Worm (Caenorhabditis elegans) whole organism, L2 larva: Measurements from ENCODE around the gene K07E1.1.

Source experiments
- F13H6.1 ChIP-seq: sonication (generic microtip); optimal IDR thresholded peaks from 2 replicates; lab custom pipeline; 2016; ENCODE audit warnings: missing genetic modification characterization, missing compliant biosample characterization
- ZK546.5 ChIP-seq: sonication (generic microtip); optimal IDR thresholded peaks from 2 replicates; lab custom pipeline; 2017; ENCODE audit warnings: missing biosample characterization, missing genetic modification characterization
- aly-2 ChIP-seq: fragments of 150-350 bp; optimal IDR thresholded peaks from 2 replicates; lab custom pipeline; 2014; ENCODE audit warnings: missing biosample characterization, missing genetic modification characterization
- blmp-1 ChIP-seq: sonication (generic microtip); optimal IDR thresholded peaks from 2 replicates; lab custom pipeline; 2017; ENCODE audit warnings: missing genetic modification characterization, mild to moderate bottlenecking, missing compliant biosample characterization, antibody characterized with exemption, moderate library complexity; ENCODE audit not compliant: insufficient read depth
- ceh-82 ChIP-seq: fragments of 150-350 bp; optimal IDR thresholded peaks from 2 replicates; lab custom pipeline; 2014; ENCODE audit warnings: missing biosample characterization, missing genetic modification characterization
- crh-2 ChIP-seq: sonication (generic microtip); optimal IDR thresholded peaks from 2 replicates; lab custom pipeline; 2017; ENCODE audit warnings: missing biosample characterization, missing genetic modification characterization
- dmd-4 ChIP-seq: sonication (generic microtip); optimal IDR thresholded peaks from 2 replicates; lab custom pipeline; 2017; ENCODE audit warnings: missing biosample characterization, missing genetic modification characterization
- egl-27 ChIP-seq: sonication (generic microtip); optimal IDR thresholded peaks from 3 replicates; lab custom pipeline; 2017; ENCODE audit warnings: missing biosample characterization, missing genetic modification reagents, missing genetic modification characterization
- elt-1 ChIP-seq: fragments of 150-350 bp; optimal IDR thresholded peaks from 2 replicates; lab custom pipeline; 2014; ENCODE audit warnings: missing biosample characterization, missing genetic modification characterization
- lin-11 ChIP-seq: fragments of 150-350 bp; sonication (generic microtip); optimal IDR thresholded peaks from 2 replicates; lab custom pipeline; 2014; ENCODE audit warnings: missing biosample characterization, missing genetic modification characterization, inconsistent platforms, mixed read lengths
- lin-13 ChIP-seq: fragments of 150-350 bp; optimal IDR thresholded peaks from 2 replicates; lab custom pipeline; 2014; ENCODE audit warnings: missing biosample characterization, missing genetic modification reagents, missing genetic modification characterization
- lin-39 ChIP-seq: fragments of 150-350 bp; optimal IDR thresholded peaks from 2 replicates; lab custom pipeline; 2014; ENCODE audit warnings: missing biosample characterization, missing genetic modification reagents, missing genetic modification characterization
- lsy-2 ChIP-seq, 2 experiments: fragments of 150-350 bp in 1 of 2; sonication (generic microtip) in 1 of 2; optimal IDR thresholded peaks; 2 replicates each; lab custom pipeline; 2014 to 2017; ENCODE audit warnings: missing biosample characterization in 2 of 2, missing genetic modification characterization in 2 of 2
- mab-5 ChIP-seq: fragments of 150-350 bp; optimal IDR thresholded peaks from 2 replicates; lab custom pipeline; 2014; ENCODE audit warnings: missing biosample characterization, missing genetic modification characterization
- mdl-1 ChIP-seq, 2 experiments: fragments of 150-350 bp in 1 of 2; sonication (generic microtip) in 1 of 2; optimal IDR thresholded peaks; 2 replicates each; lab custom pipeline; 2017; ENCODE audit warnings: missing biosample characterization in 2 of 2, missing genetic modification characterization in 2 of 2
- nhr-11 ChIP-seq: fragments of 150-350 bp; optimal IDR thresholded peaks from 2 replicates; lab custom pipeline; 2014; ENCODE audit warnings: missing biosample characterization, missing genetic modification characterization
- nhr-12 ChIP-seq: fragments of 150-350 bp; optimal IDR thresholded peaks from 2 replicates; lab custom pipeline; 2014; ENCODE audit warnings: missing biosample characterization, missing genetic modification characterization
- nhr-129 ChIP-seq: fragments of 150-350 bp; optimal IDR thresholded peaks from 2 replicates; lab custom pipeline; 2014; ENCODE audit warnings: missing biosample characterization, missing genetic modification characterization
- nhr-21 ChIP-seq: fragments of 150-350 bp; optimal IDR thresholded peaks from 2 replicates; lab custom pipeline; 2014; ENCODE audit warnings: missing biosample characterization, missing genetic modification characterization
- nhr-23 ChIP-seq: fragments of 150-350 bp; optimal IDR thresholded peaks from 2 replicates; lab custom pipeline; 2014; ENCODE audit warnings: missing biosample characterization, missing genetic modification reagents, missing genetic modification characterization
- nhr-237 ChIP-seq: fragments of 150-350 bp; optimal IDR thresholded peaks from 2 replicates; lab custom pipeline; 2014; ENCODE audit warnings: missing biosample characterization, missing genetic modification characterization
- nhr-25 ChIP-seq: fragments of 150-350 bp; sonication (generic microtip); optimal IDR thresholded peaks from 3 replicates; lab custom pipeline; 2014; ENCODE audit warnings: missing biosample characterization, missing genetic modification characterization
- peb-1 ChIP-seq: fragments of 150-350 bp; optimal IDR thresholded peaks from 2 replicates; lab custom pipeline; 2014; ENCODE audit warnings: missing biosample characterization, missing genetic modification characterization
- sem-4 ChIP-seq: fragments of 150-350 bp; optimal IDR thresholded peaks from 2 replicates; lab custom pipeline; 2014; ENCODE audit warnings: missing biosample characterization, missing genetic modification reagents, missing genetic modification characterization
- skn-1 ChIP-seq: sonication (generic microtip); optimal IDR thresholded peaks from 2 replicates; lab custom pipeline; 2017; ENCODE audit warnings: missing biosample characterization, missing genetic modification characterization
- sma-3 ChIP-seq: sonication (generic microtip); optimal IDR thresholded peaks from 2 replicates; lab custom pipeline; 2016; ENCODE audit warnings: missing genetic modification reagents, missing genetic modification characterization, missing compliant biosample characterization
- sma-9 ChIP-seq, 2 experiments: fragments of 150-350 bp in 1 of 2; sonication (generic microtip) in 1 of 2; optimal IDR thresholded peaks; 2 replicates each; lab custom pipeline; 2014 to 2016; ENCODE audit warnings: missing genetic modification characterization in 2 of 2, mild to moderate bottlenecking in 1 of 2, missing biosample characterization in 1 of 2, missing compliant biosample characterization in 1 of 2, missing genetic modification reagents in 1 of 2, moderate library complexity in 1 of 2
- unc-39 ChIP-seq: fragments of 150-350 bp; optimal IDR thresholded peaks from 2 replicates; lab custom pipeline; 2014; ENCODE audit warnings: missing biosample characterization, missing genetic modification characterization
- unc-62 ChIP-seq: fragments of 150-350 bp; optimal IDR thresholded peaks from 2 replicates; lab custom pipeline; 2014; ENCODE audit warnings: missing biosample characterization, missing genetic modification reagents, missing genetic modification characterization
- zag-1 ChIP-seq: fragments of 150-350 bp; optimal IDR thresholded peaks from 2 replicates; lab custom pipeline; 2014; ENCODE audit warnings: missing biosample characterization, missing genetic modification characterization
- ztf-1 ChIP-seq: fragments of 200-800 bp; sonication (Bioruptor generic); conservative IDR thresholded peaks from 2 replicates; pipeline ENCODE4 v1.3.6; 2022; ENCODE audit warnings: missing genetic modification characterization, missing compliant biosample characterization
- ztf-11 ChIP-seq: sonication (generic microtip); optimal IDR thresholded peaks from 2 replicates; lab custom pipeline; 2017; ENCODE audit warnings: missing biosample characterization, missing genetic modification characterization

Gene K07E1.1

ce11 chrII:4531880-4532279 lies 19.0 kb upstream of the K07E1.1 start, which contains the start of gene sra-32:
TSS of gene sra-32 (minus strand) at chrII:4531980.
- no peak for TF ChIP-seq ZK546.5 (tag; lab: Kevin White, UChicago)
- TF ChIP-seq sma-3 (GFP tag; lab: Kevin White, UChicago), result no peak
- TF ChIP-seq sem-4 (tag; lab: Kevin White, UChicago), result no peak
- TF ChIP-seq lsy-2 (tag; optimal IDR thresholded peaks at IDR 0.05; lab: Kevin White, UChicago), result no peak
- TF ChIP-seq nhr-21 (tag; lab: Kevin White, UChicago), result no peak
- TF ChIP-seq mab-5 (tag; lab: Kevin White, UChicago), result no peak
- TF ChIP-seq, all 48 proteins: peak for 0

ce11 chrII:4537141-4537540 lies 13.7 kb upstream of the K07E1.1 start, which contains the start of gene sra-33:
TSS of gene sra-33 (minus strand) at chrII:4537241.
- TF ChIP-seq unc-39, result no peak
- TF ChIP-seq sma-3 (GFP tag; lab: Kevin White, UChicago), result no peak
- no peak for TF ChIP-seq F13H6.1
- no peak for TF ChIP-seq unc-62 (GFP tag; lab: Kevin White, UChicago)
- TF ChIP-seq aly-2 (tag; lab: Kevin White, UChicago), result no peak
- TF ChIP-seq zag-1 (tag; lab: Kevin White, UChicago), result no peak
- TF ChIP-seq skn-1 (tag; lab: Kevin White, UChicago), result no peak
- no peak for TF ChIP-seq nhr-237
- no peak for TF ChIP-seq lin-11 (tag; lab: Kevin White, UChicago)
- no peak for TF ChIP-seq mdl-1 (tag; optimal IDR thresholded peaks at IDR 0.05; lab: Kevin White, UChicago)

- TF ChIP-seq lin-39, result no peak
Measured at ce11 chrII:4540631-4541030, 10.3 kb upstream of the K07E1.1 start, which contains the start of gene sra-36. TSS of gene sra-36 (minus strand) at chrII:4540731.

- TF ChIP-seq nhr-11 (tag; lab: Kevin White, UChicago) (no peak), lin-11 (tag; lab: Kevin White, UChicago) (no peak), ztf-11 (tag; lab: Kevin White, UChicago) (no peak), nhr-21 (tag; lab: Kevin White, UChicago) (no peak), zag-1 (tag; lab: Kevin White, UChicago) (no peak)
Measured at ce11 chrII:4543568-4543967, 7.3 kb upstream of the K07E1.1 start, which contains the start of gene sra-34. TSS of gene sra-34 (minus strand) at chrII:4543668.

- peak; percentile 6 for TF ChIP-seq blmp-1 (tag; lab: Kevin White, UChicago)
- TF ChIP-seq nhr-25 (tag; lab: Kevin White, UChicago), result peak; percentile 65
- TF ChIP-seq sma-3 (GFP tag; lab: Kevin White, UChicago), result peak; percentile 49
- TF ChIP-seq ztf-1 (GFP tag; lab: Robert Waterston, UW), result no peak
- TF ChIP-seq nhr-12 (tag; lab: Kevin White, UChicago), result no peak
- TF ChIP-seq egl-27 (tag; lab: Kevin White, UChicago), result no peak
- peak; percentile 15 for TF ChIP-seq crh-2
Measured at ce11 chrII:4548408-4548807, 2.5 kb upstream of the K07E1.1 start.

- no peak for TF ChIP-seq peb-1 (tag; lab: Kevin White, UChicago)
- no peak for TF ChIP-seq elt-1 (tag; lab: Kevin White, UChicago)
- TF ChIP-seq nhr-129 (tag; lab: Kevin White, UChicago), result no peak
- TF ChIP-seq nhr-23, result no peak
- TF ChIP-seq zag-1 (tag; lab: Kevin White, UChicago), result no peak
- no peak for TF ChIP-seq sma-9 (GFP tag; optimal IDR thresholded peaks at IDR 0.05; lab: Kevin White, UChicago)
- no peak for TF ChIP-seq sma-9 (tag; optimal IDR thresholded peaks at IDR 0.05; lab: Kevin White, UChicago)
- no peak for TF ChIP-seq ZK546.5 (tag; lab: Kevin White, UChicago)
- no peak for TF ChIP-seq skn-1 (tag; lab: Kevin White, UChicago)
- no peak for TF ChIP-seq dmd-4 (tag; lab: Kevin White, UChicago)
- TF ChIP-seq mdl-1 (tag; optimal IDR thresholded peaks at IDR 0.05; lab: Kevin White, UChicago), result no peak
- no peak for TF ChIP-seq lin-13 (GFP tag; lab: Kevin White, UChicago)
- TF ChIP-seq egl-27 (tag; lab: Kevin White, UChicago), result no peak
- TF ChIP-seq sma-3 (GFP tag; lab: Kevin White, UChicago), result peak; percentile 64
- TF ChIP-seq aly-2 (tag; lab: Kevin White, UChicago), result no peak
- no peak for TF ChIP-seq ztf-1 (GFP tag; lab: Robert Waterston, UW)
- TF ChIP-seq unc-62 (GFP tag; lab: Kevin White, UChicago), result no peak
- peak; percentile 13 for TF ChIP-seq nhr-25 (tag; lab: Kevin White, UChicago)
- TF ChIP-seq ceh-82, result no peak
- TF ChIP-seq, all 48 proteins: peak for 2
Measured at ce11 chrII:4549983-4550572, 805 bp upstream of the K07E1.1 start.
